Worm (Caenorhabditis elegans): ENCODE results near the gene B0035.18.

- TF ChIP-seq mcd-1 (GFP tag; IDR thresholded peaks at IDR 0.05) (no peak), unc-62 (GFP tag; optimal IDR thresholded peaks at IDR 0.05) (peak; percentile 52), K12H6.12 (tag; optimal IDR thresholded peaks at IDR 0.05) (no peak), lin-40 (tag; optimal IDR thresholded peaks at IDR 0.05) (no peak), F37B4.10 (GFP tag; IDR thresholded peaks at IDR 0.05) (no peak)
Observed at ce11 chrIV:11284102-11284531, 36.0 kb upstream of the B0035.18 start.
